Worm (Caenorhabditis elegans) whole organism, early embryonic: ENCODE data around the gene F23F1.6.

Experiments
- B0310.2 ChIP-seq: sonication (generic microtip); optimal IDR thresholded peaks from 2 replicates; lab custom pipeline; 2016; ENCODE audit warnings: mild to moderate bottlenecking, missing genetic modification characterization, missing compliant biosample characterization
- F13C5.2 ChIP-seq: sonication (generic microtip); optimal IDR thresholded peaks from 2 replicates; lab custom pipeline; 2017; ENCODE audit warnings: mild to moderate bottlenecking, missing genetic modification characterization, inconsistent platforms, missing compliant biosample characterization
- aly-1 ChIP-seq: sonication (generic microtip); optimal IDR thresholded peaks from 2 replicates; lab custom pipeline; 2016; ENCODE audit warnings: missing genetic modification characterization, missing compliant biosample characterization
- ama-1 ChIP-seq: fragments of 150-350 bp; optimal IDR thresholded peaks from 2 replicates; lab custom pipeline; 2014
- ceh-13 ChIP-seq: fragments of 200-800 bp; sonication (Bioruptor generic); optimal IDR thresholded peaks from 2 replicates; lab custom pipeline; 2018; ENCODE audit warnings: mild to moderate bottlenecking, missing genetic modification characterization, missing compliant biosample characterization
- ceh-36 ChIP-seq: sonication (generic microtip); optimal IDR thresholded peaks from 2 replicates; lab custom pipeline; 2016; ENCODE audit warnings: missing genetic modification characterization, inconsistent platforms, missing compliant biosample characterization
- ets-7 ChIP-seq: sonication (generic microtip); optimal IDR thresholded peaks from 2 replicates; lab custom pipeline; 2016; ENCODE audit warnings: missing genotype, missing genetic modification characterization, missing compliant biosample characterization
- flt-1 ChIP-seq: fragments of 200-800 bp; sonication (Bioruptor generic); IDR thresholded peaks from 2 replicates; pipeline ENCODE4 v1.3.6; 2022; ENCODE audit warnings: missing genetic modification characterization, missing compliant biosample characterization
- hmbx-1 ChIP-seq: sonication (generic microtip); optimal IDR thresholded peaks from 2 replicates; lab custom pipeline; 2016; ENCODE audit warnings: mild to moderate bottlenecking, missing genetic modification characterization, missing compliant biosample characterization
- hmg-4 ChIP-seq: fragments of 200-800 bp; sonication (Bioruptor generic); optimal IDR thresholded peaks from 2 replicates; lab custom pipeline; 2018; ENCODE audit warnings: mild to moderate bottlenecking, missing genetic modification characterization, missing compliant biosample characterization
- hnd-1 ChIP-seq: sonication (generic microtip); optimal IDR thresholded peaks from 2 replicates; lab custom pipeline; 2016; ENCODE audit warnings: missing genetic modification characterization, missing compliant biosample characterization
- pes-1 ChIP-seq: fragments of 200-800 bp; sonication (Bioruptor generic); IDR thresholded peaks from 2 replicates; pipeline ENCODE4 v1.3.6; 2022; ENCODE audit warnings: missing genetic modification reagents, missing genetic modification characterization, missing compliant biosample characterization
- scrt-1 ChIP-seq: fragments of 200-800 bp; sonication (Bioruptor generic); IDR thresholded peaks from 2 replicates; pipeline ENCODE4 v1.3.6; 2022; ENCODE audit warnings: missing genetic modification characterization, missing compliant biosample characterization
- sea-1 ChIP-seq: fragments of 200-800 bp; sonication (Bioruptor generic); conservative IDR thresholded peaks from 2 replicates; pipeline ENCODE4 v1.3.6; 2022; ENCODE audit warnings: missing genetic modification characterization, missing compliant biosample characterization
- tbx-11 ChIP-seq: fragments of 200-800 bp; sonication (Bioruptor generic); IDR thresholded peaks from 2 replicates; pipeline ENCODE4 v1.3.6; 2022; ENCODE audit warnings: missing genetic modification characterization, missing compliant biosample characterization
- tbx-37 ChIP-seq: fragments of 200-800 bp; sonication (Bioruptor generic); conservative IDR thresholded peaks from 2 replicates; pipeline ENCODE4 v1.3.6; 2022; ENCODE audit warnings: missing genetic modification reagents, missing genetic modification characterization, missing compliant biosample characterization
- tra-4 ChIP-seq: sonication (generic microtip); optimal IDR thresholded peaks from 2 replicates; lab custom pipeline; 2017; ENCODE audit warnings: missing genetic modification characterization, missing compliant biosample characterization

The F23F1.6 gene

ce11 chrII:19238-19637, 17.9 kb downstream of the F23F1.6 start, which contains the start of gene gmeb-1:
Gene gmeb-1 (plus strand): TSS chrII:19538.
- TF ChIP-seq ets-7, result no peak
- no peak for TF ChIP-seq sea-1 (GFP tag; lab: Robert Waterston, UW)
- no peak for TF ChIP-seq F13C5.2 (tag; lab: Kevin White, UChicago)
- no peak for TF ChIP-seq tbx-11 (GFP tag; lab: Robert Waterston, UW)
- no peak for TF ChIP-seq B0310.2 (tag; lab: Kevin White, UChicago)
- TF ChIP-seq tra-4 (tag; lab: Kevin White, UChicago), result no peak
- no peak for TF ChIP-seq ceh-13 (GFP tag; lab: Kevin White, UChicago)
- TF ChIP-seq pes-1, result no peak
- no peak for TF ChIP-seq ama-1 (lab: Kevin White, UChicago)
- TF ChIP-seq hnd-1 (tag; lab: Kevin White, UChicago), result no peak
- no peak for TF ChIP-seq ceh-36 (tag; lab: Kevin White, UChicago)
- no peak for TF ChIP-seq aly-1 (tag; lab: Kevin White, UChicago)
- TF ChIP-seq hmg-4 (GFP tag; lab: Kevin White, UChicago), result no peak
- TF ChIP-seq scrt-1 (GFP tag; lab: Robert Waterston, UW), result no peak
- TF ChIP-seq tbx-37 (GFP tag; lab: Robert Waterston, UW), result no peak
- TF ChIP-seq flt-1, result no peak
- TF ChIP-seq hmbx-1 (tag; lab: Kevin White, UChicago), result no peak

- peak; percentile 20; the same call in 1 of the 2 replicates for TF ChIP-seq tbx-11 (GFP tag; lab: Robert Waterston, UW)
- peak; percentile 83 for TF ChIP-seq hmg-4 (GFP tag; lab: Kevin White, UChicago)
- no peak for TF ChIP-seq ets-7
- TF ChIP-seq F13C5.2 (tag; lab: Kevin White, UChicago), result peak; percentile 56
- TF ChIP-seq sea-1 (GFP tag; lab: Robert Waterston, UW), result peak; percentile 49; the same call in 1 of the 2 replicates
- TF ChIP-seq hnd-1 (tag; lab: Kevin White, UChicago), result no peak
- no peak for TF ChIP-seq ama-1 (lab: Kevin White, UChicago)
- no peak for TF ChIP-seq ceh-13 (GFP tag; lab: Kevin White, UChicago)
Measured at ce11 chrII:18787-19186, 18.3 kb downstream of the F23F1.6 start.

ce11 chrII:12685-13084, 24.4 kb downstream of the F23F1.6 start, which contains the start of gene best-3:
Gene best-3 (plus strand): TSS chrII:12985.
- no peak for TF ChIP-seq tbx-37 (GFP tag; lab: Robert Waterston, UW)
- TF ChIP-seq hnd-1 (tag; lab: Kevin White, UChicago), result no peak
- no peak for TF ChIP-seq flt-1
- TF ChIP-seq aly-1 (tag; lab: Kevin White, UChicago), result no peak
- TF ChIP-seq sea-1 (GFP tag; lab: Robert Waterston, UW), result no peak
- TF ChIP-seq ets-7, result no peak
- no peak for TF ChIP-seq hmg-4 (GFP tag; lab: Kevin White, UChicago)
- TF ChIP-seq tbx-11 (GFP tag; lab: Robert Waterston, UW), result no peak
- TF ChIP-seq F13C5.2 (tag; lab: Kevin White, UChicago), result no peak
- TF ChIP-seq B0310.2 (tag; lab: Kevin White, UChicago), result no peak
- no peak for TF ChIP-seq ceh-36 (tag; lab: Kevin White, UChicago)

ce11 chrII:11783-12182, 25.3 kb downstream of the F23F1.6 start, which contains the start of gene best-4:
Gene best-4 (minus strand): TSS chrII:11883.
- TF ChIP-seq sea-1 (GFP tag; lab: Robert Waterston, UW) (no peak), aly-1 (tag; lab: Kevin White, UChicago) (no peak), tbx-11 (GFP tag; lab: Robert Waterston, UW) (no peak), flt-1 (no peak), ceh-36 (tag; lab: Kevin White, UChicago) (no peak), tra-4 (tag; lab: Kevin White, UChicago) (no peak), hmbx-1 (tag; lab: Kevin White, UChicago) (no peak), hmg-4 (GFP tag; lab: Kevin White, UChicago) (no peak), B0310.2 (tag; lab: Kevin White, UChicago) (no peak), pes-1 (no peak), ceh-13 (GFP tag; lab: Kevin White, UChicago) (no peak), F13C5.2 (tag; lab: Kevin White, UChicago) (no peak), tbx-37 (GFP tag; lab: Robert Waterston, UW) (no peak), scrt-1 (GFP tag; lab: Robert Waterston, UW) (no peak), ama-1 (lab: Kevin White, UChicago) (no peak), ets-7 (no peak), hnd-1 (tag; lab: Kevin White, UChicago) (no peak)

ce11 chrII:8212-8611, 28.9 kb downstream of the F23F1.6 start:
- TF ChIP-seq ceh-13 (GFP tag; lab: Kevin White, UChicago), result no peak

ce11 chrII:6349-6748, 30.8 kb downstream of the F23F1.6 start, which contains the start of gene osta-1:
Gene osta-1 (plus strand): TSS chrII:6657.
- TF ChIP-seq ceh-36 (tag; lab: Kevin White, UChicago) (no peak), tra-4 (tag; lab: Kevin White, UChicago) (no peak), ama-1 (lab: Kevin White, UChicago) (no peak), ceh-13 (GFP tag; lab: Kevin White, UChicago) (no peak), ets-7 (no peak), tbx-37 (GFP tag; lab: Robert Waterston, UW) (no peak), hmg-4 (GFP tag; lab: Kevin White, UChicago) (no peak), flt-1 (no peak), pes-1 (no peak), sea-1 (GFP tag; lab: Robert Waterston, UW) (no peak)

- TF ChIP-seq ceh-13 (GFP tag; lab: Kevin White, UChicago), result no peak
- TF ChIP-seq ama-1 (lab: Kevin White, UChicago), result no peak
- no peak for TF ChIP-seq sea-1 (GFP tag; lab: Robert Waterston, UW)
- no peak for TF ChIP-seq hmg-4 (GFP tag; lab: Kevin White, UChicago)
- no peak for TF ChIP-seq hnd-1 (tag; lab: Kevin White, UChicago)
- TF ChIP-seq pes-1, result no peak
- TF ChIP-seq tbx-11 (GFP tag; lab: Robert Waterston, UW), result no peak
- no peak for TF ChIP-seq hmbx-1 (tag; lab: Kevin White, UChicago)
Measured at ce11 chrII:4793-5192, 32.3 kb downstream of the F23F1.6 start.
